Worm (Caenorhabditis elegans) whole organism, L2 larva: Measurements from ENCODE around the gene sipa-1.

ENCODE experiments used
- R02D3.7 ChIP-seq: fragments of 150-350 bp; optimal IDR thresholded peaks from 2 replicates; lab custom pipeline; 2014; ENCODE audit warnings: missing biosample characterization, missing genetic modification characterization
- ZK546.5 ChIP-seq: sonication (generic microtip); optimal IDR thresholded peaks from 2 replicates; lab custom pipeline; 2017; ENCODE audit warnings: missing biosample characterization, missing genetic modification characterization
- alr-1 ChIP-seq: fragments of 150-350 bp; optimal IDR thresholded peaks from 2 replicates; lab custom pipeline; 2014; ENCODE audit warnings: missing biosample characterization, missing genetic modification characterization
- ceh-16 ChIP-seq: fragments of 150-350 bp; optimal IDR thresholded peaks from 2 replicates; lab custom pipeline; 2014; ENCODE audit warnings: missing biosample characterization, missing genetic modification characterization
- egl-27 ChIP-seq: sonication (generic microtip); optimal IDR thresholded peaks from 3 replicates; lab custom pipeline; 2017; ENCODE audit warnings: missing biosample characterization, missing genetic modification reagents, missing genetic modification characterization
- nhr-11 ChIP-seq: fragments of 150-350 bp; optimal IDR thresholded peaks from 2 replicates; lab custom pipeline; 2014; ENCODE audit warnings: missing biosample characterization, missing genetic modification characterization
- nhr-12 ChIP-seq: fragments of 150-350 bp; optimal IDR thresholded peaks from 2 replicates; lab custom pipeline; 2014; ENCODE audit warnings: missing biosample characterization, missing genetic modification characterization
- nhr-237 ChIP-seq: fragments of 150-350 bp; optimal IDR thresholded peaks from 2 replicates; lab custom pipeline; 2014; ENCODE audit warnings: missing biosample characterization, missing genetic modification characterization
- nhr-25 ChIP-seq: fragments of 150-350 bp; sonication (generic microtip); optimal IDR thresholded peaks from 3 replicates; lab custom pipeline; 2014; ENCODE audit warnings: missing biosample characterization, missing genetic modification characterization
- skn-1 ChIP-seq: sonication (generic microtip); optimal IDR thresholded peaks from 2 replicates; lab custom pipeline; 2017; ENCODE audit warnings: missing biosample characterization, missing genetic modification characterization
- ztf-1 ChIP-seq: fragments of 200-800 bp; sonication (Bioruptor generic); conservative IDR thresholded peaks from 2 replicates; pipeline ENCODE4 v1.3.6; 2022; ENCODE audit warnings: missing genetic modification characterization, missing compliant biosample characterization
- ztf-11 ChIP-seq: sonication (generic microtip); optimal IDR thresholded peaks from 2 replicates; lab custom pipeline; 2017; ENCODE audit warnings: missing biosample characterization, missing genetic modification characterization

- TF ChIP-seq ztf-11 (no peak), nhr-237 (tag; lab: Kevin White, UChicago) (no peak), ztf-1 (GFP tag; lab: Robert Waterston, UW) (no peak), alr-1 (tag; lab: Kevin White, UChicago) (no peak), skn-1 (tag; lab: Kevin White, UChicago) (no peak), nhr-11 (tag; lab: Kevin White, UChicago) (no peak), ZK546.5 (no peak), nhr-12 (tag; lab: Kevin White, UChicago) (no peak), egl-27 (tag; lab: Kevin White, UChicago) (no peak), ceh-16 (tag; lab: Kevin White, UChicago) (no peak), R02D3.7 (tag; lab: Kevin White, UChicago) (no peak), nhr-25 (tag; lab: Kevin White, UChicago) (no peak)
Measured at ce11 chrV:11667176-11667575, 30.1 kb upstream of the sipa-1 start, which contains the start of gene F46F3.3.
